Worm (Caenorhabditis elegans): ENCODE data around the gene F44E2.3.

DNA sequence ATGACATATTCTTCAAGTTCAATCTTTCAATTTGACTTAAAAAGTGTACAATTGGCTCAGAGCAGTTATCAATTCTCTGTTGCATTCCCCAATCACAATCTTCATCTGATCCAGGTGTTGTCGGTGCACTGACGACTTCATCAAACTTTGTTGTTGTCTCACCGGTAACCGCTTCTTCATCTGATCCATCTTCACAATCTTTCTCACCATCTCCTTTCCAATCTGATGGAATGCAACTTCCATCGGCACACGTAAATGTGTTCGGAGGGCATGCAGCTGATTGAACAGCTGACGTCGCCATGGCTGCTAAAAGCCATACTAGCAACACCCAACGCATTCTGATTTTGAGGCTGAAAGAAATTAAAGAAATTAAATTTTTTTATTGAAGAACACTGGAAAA lies 9.0 kb upstream of the F44E2.3 start, which contains the start of gene F44E2.4:
- TF ChIP-seq T07F8.4 (tag; optimal IDR thresholded peaks at IDR 0.05), result no peak
- TF ChIP-seq ztf-18 (tag; optimal IDR thresholded peaks at IDR 0.05), result no peak
